Worm (Caenorhabditis elegans) whole organism, L4 larva: ENCODE data around the gene snfc-5.

ENCODE experiments used
- D1046.2 ChIP-seq: fragments of 200-800 bp; sonication (Bioruptor generic); IDR thresholded peaks from 2 replicates; pipeline ENCODE4 v1.3.6; 2022; ENCODE audit warnings: missing genetic modification characterization, missing compliant biosample characterization
- F10B5.3 ChIP-seq: sonication (generic microtip); optimal IDR thresholded peaks from 2 replicates; lab custom pipeline; 2016; ENCODE audit warnings: mild to moderate bottlenecking, missing genetic modification characterization, missing compliant biosample characterization
- F49E8.2 ChIP-seq: sonication (generic microtip); optimal IDR thresholded peaks from 2 replicates; lab custom pipeline; 2016; ENCODE audit warnings: missing compliant biosample characterization, mild to moderate bottlenecking, missing genetic modification characterization, borderline replicate concordance
- Y48G9A.11 ChIP-seq: fragments of 200-800 bp; sonication (Bioruptor generic); IDR thresholded peaks from 2 replicates; pipeline ENCODE4 v1.3.6; 2022; ENCODE audit warnings: missing genetic modification reagents, missing genetic modification characterization, missing compliant biosample characterization
- Y5F2A.4 ChIP-seq: fragments of 200-800 bp; sonication (Bioruptor generic); optimal IDR thresholded peaks from 2 replicates; lab custom pipeline; 2018; ENCODE audit warnings: mild to moderate bottlenecking, missing genetic modification characterization, missing compliant biosample characterization
- ZK546.5 ChIP-seq, 2 experiments: sonication (generic microtip); optimal IDR thresholded peaks; 2 replicates each; lab custom pipeline; 2017; ENCODE audit warnings: missing biosample characterization in 2 of 2, missing genetic modification characterization in 2 of 2
- aha-1 ChIP-seq: fragments of 150-350 bp; peaks from one replicate; lab custom pipeline; 2014; ENCODE audit warnings: missing biosample characterization, missing genetic modification characterization
- aly-2 ChIP-seq: sonication (generic microtip); optimal IDR thresholded peaks from 2 replicates; lab custom pipeline; 2018; ENCODE audit warnings: missing biosample characterization, missing genetic modification characterization
- arid-1 ChIP-seq: fragments of 200-800 bp; sonication (Bioruptor generic); conservative IDR thresholded peaks from 2 replicates; pipeline ENCODE4 v1.3.6; 2022; ENCODE audit warnings: missing genetic modification reagents, missing genetic modification characterization, missing compliant biosample characterization
- ceh-20 ChIP-seq: fragments of 200-800 bp; sonication (Bioruptor generic); IDR thresholded peaks from 2 replicates; pipeline ENCODE4 v1.3.6; 2022; ENCODE audit warnings: missing genetic modification reagents, missing genetic modification characterization, missing compliant biosample characterization
- ctbp-1 ChIP-seq: fragments of 200-800 bp; sonication (Bioruptor generic); IDR thresholded peaks from 2 replicates; pipeline ENCODE4 v1.3.6; 2022; ENCODE audit warnings: missing genetic modification reagents, missing genetic modification characterization, missing compliant biosample characterization
- daf-16 ChIP-seq, 3 experiments: sonication (generic microtip); optimal IDR thresholded peaks; 2 replicates each; lab custom pipeline; 2016 to 2017; ENCODE audit warnings: missing genetic modification characterization in 3 of 3, missing genetic modification reagents in 3 of 3, mild to moderate bottlenecking in 2 of 3, missing compliant biosample characterization in 2 of 3, missing biosample characterization in 1 of 3, moderate library complexity in 1 of 3
- dmd-8 ChIP-seq: fragments of 200-800 bp; sonication (Bioruptor generic); IDR thresholded peaks from 2 replicates; pipeline ENCODE4 v1.3.6; 2022; ENCODE audit warnings: missing genetic modification characterization, missing compliant biosample characterization
- dmd-9 ChIP-seq: fragments of 200-800 bp; sonication (Bioruptor generic); IDR thresholded peaks from 2 replicates; pipeline ENCODE4 v1.3.6; 2022; ENCODE audit warnings: missing genetic modification reagents, missing genetic modification characterization, missing compliant biosample characterization
- dpl-1 ChIP-seq: fragments of 150-350 bp; optimal IDR thresholded peaks from 2 replicates; lab custom pipeline; 2014; ENCODE audit warnings: missing biosample characterization, missing genetic modification reagents, missing genetic modification characterization
- duxl-1 ChIP-seq: sonication (generic microtip); optimal IDR thresholded peaks from 2 replicates; lab custom pipeline; 2016; ENCODE audit warnings: mild to moderate bottlenecking, missing genetic modification characterization, moderate library complexity, missing compliant biosample characterization; ENCODE audit not compliant: poor library complexity
- fkh-10 ChIP-seq: fragments of 150-350 bp; optimal IDR thresholded peaks from 2 replicates; lab custom pipeline; 2014; ENCODE audit warnings: missing biosample characterization, missing genetic modification reagents, missing genetic modification characterization
- hif-1 ChIP-seq, 2 experiments: sonication (generic microtip); optimal IDR thresholded peaks; 2 replicates each; lab custom pipeline; 2016 to 2017; ENCODE audit warnings: missing compliant biosample characterization in 2 of 2, missing genetic modification characterization in 2 of 2, missing genetic modification reagents in 2 of 2, missing genotype in 2 of 2, mild to moderate bottlenecking in 1 of 2
- hmg-1.1 ChIP-seq: fragments of 200-800 bp; sonication (Bioruptor generic); IDR thresholded peaks from 2 replicates; pipeline ENCODE4 v1.3.6; 2022; ENCODE audit warnings: missing genetic modification reagents, missing genetic modification characterization, missing compliant biosample characterization
- jun-1 ChIP-seq: fragments of 150-350 bp; optimal IDR thresholded peaks from 2 replicates; lab custom pipeline; 2014; ENCODE audit warnings: missing biosample characterization, missing genetic modification reagents, missing genetic modification characterization
- lin-29 ChIP-seq: fragments of 200-800 bp; sonication (Bioruptor generic); IDR thresholded peaks from 2 replicates; pipeline ENCODE4 v1.3.6; 2022; ENCODE audit warnings: missing genetic modification reagents, missing genetic modification characterization, missing compliant biosample characterization
- lin-38 ChIP-seq: fragments of 200-800 bp; sonication (Bioruptor generic); IDR thresholded peaks from 2 replicates; pipeline ENCODE4 v1.3.6; 2022; ENCODE audit warnings: missing genetic modification reagents, missing genetic modification characterization, missing compliant biosample characterization
- madf-9 ChIP-seq: fragments of 200-800 bp; sonication (Bioruptor generic); conservative IDR thresholded peaks from 2 replicates; pipeline ENCODE4 v1.3.6; 2022; ENCODE audit warnings: missing genetic modification reagents, missing genetic modification characterization, missing compliant biosample characterization
- mdl-1 ChIP-seq, 2 experiments: fragments of 150-350 bp in 1 of 2; sonication (generic microtip) in 1 of 2; optimal IDR thresholded peaks; 2 replicates each; lab custom pipeline; 2014 to 2017; ENCODE audit warnings: missing biosample characterization in 2 of 2, missing genetic modification characterization in 2 of 2
- mep-1 ChIP-seq: fragments of 150-350 bp; sonication (generic microtip); optimal IDR thresholded peaks from 3 replicates; lab custom pipeline; 2014; ENCODE audit warnings: missing biosample characterization, missing genetic modification characterization
- mes-2 ChIP-seq: sonication (generic microtip); optimal IDR thresholded peaks from 2 replicates; lab custom pipeline; 2016; ENCODE audit warnings: missing genotype, mild to moderate bottlenecking, missing genetic modification characterization, missing compliant biosample characterization; ENCODE audit not compliant: poor library complexity, severe bottlenecking
- nhr-10 ChIP-seq: fragments of 150-350 bp; optimal IDR thresholded peaks from 2 replicates; lab custom pipeline; 2014; ENCODE audit warnings: missing biosample characterization, missing genetic modification characterization
- nhr-102 ChIP-seq: sonication (generic microtip); optimal IDR thresholded peaks from 2 replicates; lab custom pipeline; 2016; ENCODE audit warnings: mild to moderate bottlenecking, missing genetic modification characterization, moderate library complexity, missing compliant biosample characterization
- nhr-11 ChIP-seq: fragments of 150-350 bp; optimal IDR thresholded peaks from 2 replicates; lab custom pipeline; 2014; ENCODE audit warnings: missing biosample characterization, missing genetic modification characterization
- nhr-111 ChIP-seq: fragments of 200-800 bp; sonication (Bioruptor generic); optimal IDR thresholded peaks from 2 replicates; lab custom pipeline; 2018; ENCODE audit warnings: mild to moderate bottlenecking, missing genetic modification characterization, missing compliant biosample characterization
- nhr-237 ChIP-seq: sonication (generic microtip); optimal IDR thresholded peaks from 2 replicates; lab custom pipeline; 2017; ENCODE audit warnings: missing biosample characterization, missing genetic modification characterization
- nhr-42 ChIP-seq: fragments of 200-800 bp; sonication (Bioruptor generic); IDR thresholded peaks from 2 replicates; pipeline ENCODE4 v1.3.6; 2022; ENCODE audit warnings: missing genetic modification characterization, missing compliant biosample characterization
- php-3 ChIP-seq: fragments of 200-800 bp; sonication (Bioruptor generic); IDR thresholded peaks from 2 replicates; pipeline ENCODE4 v1.3.6; 2022; ENCODE audit warnings: missing genetic modification reagents, missing genetic modification characterization, missing compliant biosample characterization
- pqm-1 ChIP-seq: sonication (generic microtip); optimal IDR thresholded peaks from 2 replicates; lab custom pipeline; 2017; ENCODE audit warnings: missing biosample characterization, missing genetic modification characterization
- skn-1 ChIP-seq: fragments of 150-350 bp; optimal IDR thresholded peaks from 2 replicates; lab custom pipeline; 2014; ENCODE audit warnings: missing biosample characterization, missing genetic modification characterization
- snpc-1.2 ChIP-seq: fragments of 200-800 bp; sonication (Bioruptor generic); IDR thresholded peaks from 2 replicates; pipeline ENCODE4 v1.3.6; 2022; ENCODE audit warnings: missing genetic modification reagents, missing genetic modification characterization, missing compliant biosample characterization
- snpc-4 ChIP-seq: fragments of 150-350 bp; optimal IDR thresholded peaks from 2 replicates; lab custom pipeline; 2014; ENCODE audit warnings: missing biosample characterization, missing genetic modification characterization
- spr-1 ChIP-seq: sonication (generic microtip); optimal IDR thresholded peaks from 2 replicates; lab custom pipeline; 2016; ENCODE audit warnings: mild to moderate bottlenecking, missing genetic modification characterization, missing compliant biosample characterization
- tag-97 ChIP-seq: fragments of 200-800 bp; sonication (Bioruptor generic); IDR thresholded peaks from 2 replicates; pipeline ENCODE4 v1.3.6; 2022; ENCODE audit warnings: missing genetic modification characterization, missing compliant biosample characterization
- unc-130 ChIP-seq: sonication (generic microtip); optimal IDR thresholded peaks from 2 replicates; lab custom pipeline; 2016; ENCODE audit warnings: missing genetic modification reagents, missing genetic modification characterization, missing compliant biosample characterization
- unc-62 ChIP-seq, 3 experiments: fragments of 150-350 bp in 1 of 3; sonication (generic microtip); optimal IDR thresholded peaks in 2 of 3; peaks in 1 of 3; 1 replicate in 1 of 3; 2 replicates in 2 of 3; lab custom pipeline; 2014 to 2017; ENCODE audit warnings: missing biosample characterization in 3 of 3, missing genetic modification characterization in 3 of 3, missing genetic modification reagents in 3 of 3, missing genotype in 1 of 3
- vab-7 ChIP-seq: fragments of 200-800 bp; sonication (Bioruptor generic); IDR thresholded peaks from 2 replicates; pipeline ENCODE4 v1.3.6; 2022; ENCODE audit warnings: missing genetic modification reagents, missing genetic modification characterization, missing compliant biosample characterization
- zag-1 ChIP-seq: fragments of 150-350 bp; optimal IDR thresholded peaks from 2 replicates; lab custom pipeline; 2014; ENCODE audit warnings: missing biosample characterization, missing genetic modification characterization
- zfp-3 ChIP-seq: fragments of 200-800 bp; sonication (Bioruptor generic); conservative IDR thresholded peaks from 2 replicates; pipeline ENCODE4 v1.3.6; 2022; ENCODE audit warnings: missing genetic modification reagents, missing genetic modification characterization, missing compliant biosample characterization

snfc-5 gene

DNA sequence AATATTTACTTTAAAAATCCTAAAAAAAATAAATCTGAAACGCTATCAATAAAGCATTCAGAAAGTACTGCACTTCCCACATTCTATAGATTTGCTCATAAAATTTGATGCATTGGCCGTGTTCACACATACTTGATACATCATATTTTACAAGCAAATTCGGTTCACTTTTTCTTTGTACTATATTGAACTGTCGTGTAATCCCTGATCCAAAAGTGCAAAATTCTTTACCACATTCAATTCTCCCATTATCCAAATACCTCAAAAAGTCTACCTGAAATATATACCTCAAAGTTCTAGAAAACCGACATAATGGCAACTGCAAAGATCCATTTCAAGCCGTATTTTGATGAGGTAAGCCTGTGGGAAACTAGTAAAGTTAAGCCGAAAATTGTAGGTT, 37.2 kb downstream of the snfc-5 start, which contains the start of gene nex-3:
nex-3 (plus strand) TSS at position 301 of the 400 bp plus-strand sequence.
- TF ChIP-seq mdl-1 (tag; optimal IDR thresholded peaks at IDR 0.05; lab: Kevin White, UChicago) (no peak), Y48G9A.11 (GFP tag; lab: Robert Waterston, UW) (no peak), F49E8.2 (tag; lab: Kevin White, UChicago) (no peak), zfp-3 (GFP tag; lab: Robert Waterston, UW) (no peak), pqm-1 (tag; lab: Kevin White, UChicago) (no peak), unc-130 (GFP tag; lab: Kevin White, UChicago) (no peak)

DNA sequence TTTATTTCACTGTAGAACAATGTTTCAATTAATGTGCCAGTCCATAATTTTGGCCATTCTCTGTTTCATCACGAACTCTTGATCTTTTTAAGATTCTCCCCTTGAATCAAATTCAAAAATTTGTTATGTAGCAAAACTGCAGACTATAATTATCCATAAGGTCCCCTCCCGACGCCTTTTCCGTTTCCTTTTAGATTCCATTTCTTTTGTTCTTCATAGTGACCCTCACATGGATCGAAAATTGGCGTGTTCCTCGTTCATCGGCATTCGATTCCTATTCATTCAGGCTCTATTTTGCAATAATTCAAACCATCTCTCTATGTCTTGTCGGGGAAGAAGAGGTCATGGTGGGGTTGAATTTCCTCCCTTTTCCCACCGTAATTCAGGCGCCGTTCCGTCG, 39.9 kb downstream of the snfc-5 start:
- TF ChIP-seq php-3 (GFP tag; lab: Robert Waterston, UW) (no peak), aha-1 (peak; percentile 9)

DNA sequence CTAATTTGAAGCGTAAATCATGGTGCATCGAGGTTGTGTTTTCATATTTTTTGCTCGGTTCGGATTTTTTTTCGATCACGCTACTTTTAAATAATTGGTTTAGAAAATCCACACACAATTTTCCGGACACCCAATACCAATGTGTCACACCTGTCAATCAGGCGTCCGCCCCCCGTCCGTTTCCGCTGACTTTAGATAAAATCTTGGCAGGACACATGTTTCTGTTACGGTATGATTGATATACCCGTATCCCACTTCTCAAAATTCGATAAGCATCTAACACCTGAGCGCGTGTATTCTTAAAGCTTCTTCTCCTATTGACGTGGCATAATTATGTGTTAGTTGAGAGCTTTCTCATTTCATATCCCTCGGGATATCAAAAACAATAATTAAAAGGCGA, 43.4 kb downstream of the snfc-5 start:
- TF ChIP-seq F49E8.2 (tag; lab: Kevin White, UChicago): no peak
- peak in 1 of 2 experiments; percentile 89 for TF ChIP-seq unc-62 (GFP tag; optimal IDR thresholded peaks at IDR 0.05 in 1 of 2; lab: Kevin White, UChicago)
- TF ChIP-seq unc-62 (tag; optimal IDR thresholded peaks at IDR 0.05; lab: Kevin White, UChicago): no peak
- TF ChIP-seq aha-1: peak; percentile 9
- TF ChIP-seq nhr-42 (GFP tag; lab: Robert Waterston, UW): no peak
- no peak for TF ChIP-seq dmd-9 (GFP tag; lab: Robert Waterston, UW)
- no peak for TF ChIP-seq F10B5.3

DNA sequence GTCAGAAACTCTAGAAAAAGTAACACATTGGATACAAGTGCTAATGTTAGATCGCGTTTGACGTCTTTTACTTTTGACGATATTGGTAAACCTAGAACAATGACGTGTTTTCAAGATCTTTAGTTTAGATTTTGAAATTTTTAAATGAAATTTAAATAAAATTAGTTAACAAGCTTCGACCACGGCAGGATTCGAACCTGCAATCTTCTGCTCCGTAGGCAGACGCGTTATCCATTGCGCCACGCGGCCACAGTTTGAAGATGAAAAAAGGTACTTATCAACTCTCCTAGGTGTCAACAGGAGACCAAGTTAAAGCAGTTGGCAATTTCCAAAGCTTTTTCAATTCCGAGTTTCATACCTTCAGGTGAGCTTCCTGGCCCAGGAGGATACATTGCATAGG, 44.8 kb downstream of the snfc-5 start:
- TF ChIP-seq dpl-1 (GFP tag; lab: Kevin White, UChicago) (no peak), hif-1 (tag; optimal IDR thresholded peaks at IDR 0.05; lab: Kevin White, UChicago) (no peak), daf-16 (GFP tag; optimal IDR thresholded peaks at IDR 0.05; lab: Kevin White, UChicago) (peak in 1 of 2 experiments; percentile 64), daf-16 (tag; optimal IDR thresholded peaks at IDR 0.05; lab: Kevin White, UChicago) (no peak), hmg-1.1 (GFP tag; lab: Robert Waterston, UW) (no peak), nhr-111 (GFP tag; lab: Kevin White, UChicago) (no peak), pqm-1 (tag; lab: Kevin White, UChicago) (no peak), snpc-4 (no peak), nhr-10 (no peak), mes-2 (tag; lab: Kevin White, UChicago) (peak; percentile 10), D1046.2 (GFP tag; lab: Robert Waterston, UW) (0 out of 2 replicates have a peak, but pooled peaks have one; percentile 70), nhr-102 (tag; lab: Kevin White, UChicago) (peak; percentile 26), duxl-1 (no peak), Y5F2A.4 (GFP tag; lab: Kevin White, UChicago) (no peak), jun-1 (no peak), ctbp-1 (GFP tag; lab: Robert Waterston, UW) (no peak), ceh-20 (no peak), nhr-11 (tag; lab: Kevin White, UChicago) (no peak), ZK546.5 (tag; optimal IDR thresholded peaks at IDR 0.05; lab: Kevin White, UChicago) (no peak), vab-7 (GFP tag; lab: Robert Waterston, UW) (peak; percentile 49; the same call in 1 of the 2 replicates), php-3 (GFP tag; lab: Robert Waterston, UW) (0 out of 2 replicates have a peak, but pooled peaks have one; percentile 21), fkh-10 (GFP tag; lab: Kevin White, UChicago) (no peak), aly-2 (tag; lab: Kevin White, UChicago) (no peak), snpc-1.2 (GFP tag; lab: Robert Waterston, UW) (0 out of 2 replicates have a peak, but pooled peaks have one; percentile 53), arid-1 (GFP tag; lab: Robert Waterston, UW) (peak; percentile 71), dmd-9 (GFP tag; lab: Robert Waterston, UW) (no peak), spr-1 (tag; lab: Kevin White, UChicago) (no peak), nhr-237 (tag; lab: Kevin White, UChicago) (no peak), aha-1 (no peak), mep-1 (tag; lab: Kevin White, UChicago) (no peak), skn-1 (no peak), madf-9 (no peak), zag-1 (no peak), lin-38 (peak; percentile 63), dmd-8 (0 out of 2 replicates have a peak, but pooled peaks have one; percentile 60), tag-97 (GFP tag; lab: Robert Waterston, UW) (no peak), lin-29 (GFP tag; lab: Robert Waterston, UW) (no peak)
